Worm (Caenorhabditis elegans) whole organism, L1 larva: ENCODE data around the gene F23H12.3.
A peak's percentile ranks its signal among the peaks of the same experiment; 100 is the strongest.

ENCODE experiments used
- C16A3.4 ChIP-seq: fragments of 150-350 bp; optimal IDR thresholded peaks from 2 replicates; lab custom pipeline; 2014; ENCODE audit warnings: missing biosample characterization, missing genetic modification characterization
- F16B12.6 ChIP-seq: fragments of 150-350 bp; optimal IDR thresholded peaks from 2 replicates; lab custom pipeline; 2014; ENCODE audit warnings: missing biosample characterization, missing genetic modification characterization
- Y116A8C.19 ChIP-seq: sonication (generic microtip); optimal IDR thresholded peaks from 2 replicates; lab custom pipeline; 2016; ENCODE audit warnings: missing compliant biosample characterization, missing genetic modification characterization, borderline replicate concordance
- alr-1 ChIP-seq: fragments of 200-800 bp; sonication (Bioruptor generic); optimal IDR thresholded peaks from 2 replicates; lab custom pipeline; 2018; ENCODE audit warnings: borderline replicate concordance, mild to moderate bottlenecking, missing genetic modification characterization, missing compliant biosample characterization
- aly-2 ChIP-seq: fragments of 150-350 bp; optimal IDR thresholded peaks from 2 replicates; lab custom pipeline; 2014; ENCODE audit warnings: missing biosample characterization, missing genetic modification characterization
- ama-1 ChIP-seq: fragments of 150-350 bp; optimal IDR thresholded peaks from 2 replicates; lab custom pipeline; 2014
- ceh-8 ChIP-seq: fragments of 200-800 bp; sonication (Bioruptor generic); optimal IDR thresholded peaks from 2 replicates; lab custom pipeline; 2018; ENCODE audit warnings: mild to moderate bottlenecking, missing genetic modification characterization, moderate library complexity, missing compliant biosample characterization
- ces-1 ChIP-seq: fragments of 150-350 bp; optimal IDR thresholded peaks from 2 replicates; lab custom pipeline; 2014; ENCODE audit warnings: missing biosample characterization, missing genetic modification reagents, missing genetic modification characterization
- dpl-1 ChIP-seq, 3 experiments: fragments of 150-350 bp in 2 of 3; sonication (generic microtip) in 1 of 3; optimal IDR thresholded peaks; 2 replicates each; lab custom pipeline; 2014 to 2017; ENCODE audit warnings: missing biosample characterization in 3 of 3, missing genetic modification characterization in 3 of 3, missing genetic modification reagents in 3 of 3
- dsc-1 ChIP-seq: sonication (generic microtip); optimal IDR thresholded peaks from 2 replicates; lab custom pipeline; 2016; ENCODE audit warnings: mild to moderate bottlenecking, missing genetic modification characterization, missing compliant biosample characterization
- egl-13 ChIP-seq: sonication (generic microtip); optimal IDR thresholded peaks from 2 replicates; lab custom pipeline; 2016; ENCODE audit warnings: missing genotype, missing genetic modification reagents, missing genetic modification characterization, missing compliant biosample characterization
- egl-27 ChIP-seq, 2 experiments: fragments of 150-350 bp in 1 of 2; sonication (generic microtip); optimal IDR thresholded peaks; 3 replicates each; lab custom pipeline; 2017 to 2018; ENCODE audit warnings: missing biosample characterization in 2 of 2, missing genetic modification characterization in 2 of 2, missing genetic modification reagents in 2 of 2
- elt-3 ChIP-seq, 6 experiments: fragments of 150-350 bp in 1 of 6; sonication (generic microtip); optimal IDR thresholded peaks; 2 replicates each; lab custom pipeline; 2017 to 2018; ENCODE audit warnings: missing biosample characterization in 6 of 6, missing genetic modification characterization in 6 of 6, inconsistent platforms in 1 of 6
- fos-1 ChIP-seq: fragments of 150-350 bp; optimal IDR thresholded peaks from 2 replicates; lab custom pipeline; 2014; ENCODE audit warnings: missing biosample characterization, missing genetic modification characterization
- grh-1 ChIP-seq: fragments of 200-800 bp; sonication (Bioruptor generic); IDR thresholded peaks from 2 replicates; pipeline ENCODE4 v1.3.6; 2022; ENCODE audit warnings: missing genetic modification reagents, missing genetic modification characterization, missing compliant biosample characterization
- hlh-4 ChIP-seq: sonication (generic microtip); optimal IDR thresholded peaks from 2 replicates; lab custom pipeline; 2016; ENCODE audit warnings: mild to moderate bottlenecking, missing genetic modification characterization, missing compliant biosample characterization
- irx-1 ChIP-seq: sonication (generic microtip); optimal IDR thresholded peaks from 2 replicates; lab custom pipeline; 2016; ENCODE audit warnings: missing genetic modification characterization, missing compliant biosample characterization
- isw-1 ChIP-seq: fragments of 200-800 bp; sonication (Bioruptor generic); IDR thresholded peaks from 2 replicates; pipeline ENCODE4 v1.3.6; 2022; ENCODE audit warnings: missing genetic modification characterization, missing compliant biosample characterization
- jun-1 ChIP-seq: fragments of 150-350 bp; optimal IDR thresholded peaks from 2 replicates; lab custom pipeline; 2014; ENCODE audit warnings: missing biosample characterization, missing genetic modification reagents, missing genetic modification characterization
- lin-13 ChIP-seq: fragments of 150-350 bp; optimal IDR thresholded peaks from 2 replicates; lab custom pipeline; 2014; ENCODE audit warnings: missing biosample characterization, missing genetic modification reagents, missing genetic modification characterization
- lin-14 ChIP-seq: fragments of 200-800 bp; sonication (Bioruptor generic); optimal IDR thresholded peaks from 2 replicates; lab custom pipeline; 2018; ENCODE audit warnings: mild to moderate bottlenecking, missing genetic modification characterization, moderate library complexity, missing compliant biosample characterization
- lin-35 ChIP-seq, 2 experiments: fragments of 150-350 bp; optimal IDR thresholded peaks; 2 replicates each; lab custom pipeline; 2014; ENCODE audit warnings: missing biosample characterization in 2 of 2, missing genetic modification characterization in 2 of 2, missing genetic modification reagents in 2 of 2
- lin-39 ChIP-seq: fragments of 150-350 bp; optimal IDR thresholded peaks from 2 replicates; lab custom pipeline; 2014; ENCODE audit warnings: missing biosample characterization, missing genetic modification reagents, missing genetic modification characterization
- lir-3 ChIP-seq: sonication (generic microtip); optimal IDR thresholded peaks from 2 replicates; lab custom pipeline; 2016; ENCODE audit warnings: mild to moderate bottlenecking, missing genetic modification characterization, moderate library complexity, missing compliant biosample characterization; ENCODE audit not compliant: poor library complexity
- lsy-2 ChIP-seq, 2 experiments: fragments of 150-350 bp; optimal IDR thresholded peaks; 2 replicates each; lab custom pipeline; 2014; ENCODE audit warnings: missing biosample characterization in 2 of 2, missing genetic modification characterization in 2 of 2
- mab-9 ChIP-seq: fragments of 200-800 bp; sonication (Bioruptor generic); IDR thresholded peaks from 2 replicates; pipeline ENCODE4 v1.3.6; 2022; ENCODE audit warnings: missing genetic modification reagents, missing genetic modification characterization, missing compliant biosample characterization
- mdl-1 ChIP-seq, 2 experiments: fragments of 150-350 bp; optimal IDR thresholded peaks; 2 replicates each; lab custom pipeline; 2014 to 2017; ENCODE audit warnings: missing biosample characterization in 2 of 2, missing genetic modification characterization in 2 of 2, inconsistent platforms in 1 of 2
- mep-1 ChIP-seq: fragments of 150-350 bp; optimal IDR thresholded peaks from 2 replicates; lab custom pipeline; 2014; ENCODE audit warnings: missing biosample characterization, missing genetic modification characterization
- nhr-12 ChIP-seq: sonication (generic microtip); optimal IDR thresholded peaks from 2 replicates; lab custom pipeline; 2017; ENCODE audit warnings: missing biosample characterization, missing genetic modification characterization
- nhr-19 ChIP-seq: fragments of 200-800 bp; sonication (Bioruptor generic); conservative IDR thresholded peaks from 2 replicates; pipeline ENCODE4 v1.3.6; 2022; ENCODE audit warnings: missing genetic modification characterization, missing compliant biosample characterization
- nhr-20 ChIP-seq: sonication (generic microtip); optimal IDR thresholded peaks from 2 replicates; lab custom pipeline; 2016; ENCODE audit warnings: mild to moderate bottlenecking, missing genetic modification characterization, missing compliant biosample characterization
- nhr-237 ChIP-seq: fragments of 150-350 bp; optimal IDR thresholded peaks from 2 replicates; lab custom pipeline; 2014; ENCODE audit warnings: missing biosample characterization, missing genetic modification characterization
- nhr-47 ChIP-seq: sonication (generic microtip); optimal IDR thresholded peaks from 2 replicates; lab custom pipeline; 2016; ENCODE audit warnings: mild to moderate bottlenecking, missing genetic modification characterization, moderate library complexity, missing compliant biosample characterization
- nhr-77 ChIP-seq: fragments of 150-350 bp; optimal IDR thresholded peaks from 2 replicates; lab custom pipeline; 2014; ENCODE audit warnings: missing biosample characterization, missing genetic modification characterization
- pag-3 ChIP-seq: sonication (generic microtip); optimal IDR thresholded peaks from 2 replicates; lab custom pipeline; 2017; ENCODE audit warnings: missing genetic modification characterization, mild to moderate bottlenecking, missing compliant biosample characterization, antibody characterized with exemption, borderline replicate concordance; ENCODE audit not compliant: insufficient read depth
- pax-3 ChIP-seq: fragments of 200-800 bp; sonication (Bioruptor generic); optimal IDR thresholded peaks from 2 replicates; lab custom pipeline; 2018; ENCODE audit warnings: mild to moderate bottlenecking, missing genetic modification characterization, moderate library complexity, missing compliant biosample characterization
- skn-1 ChIP-seq: fragments of 150-350 bp; optimal IDR thresholded peaks from 2 replicates; lab custom pipeline; 2014; ENCODE audit warnings: missing biosample characterization, missing genetic modification characterization
- snu-23 ChIP-seq: sonication (generic microtip); optimal IDR thresholded peaks from 2 replicates; lab custom pipeline; 2016; ENCODE audit warnings: missing genetic modification characterization, missing compliant biosample characterization
- sox-4 ChIP-seq: sonication (generic microtip); optimal IDR thresholded peaks from 2 replicates; lab custom pipeline; 2016; ENCODE audit warnings: missing genetic modification characterization, missing compliant biosample characterization
- tbx-2 ChIP-seq: sonication (generic microtip); optimal IDR thresholded peaks from 2 replicates; lab custom pipeline; 2016; ENCODE audit warnings: missing genetic modification characterization, missing compliant biosample characterization
- tlp-1 ChIP-seq: fragments of 150-350 bp; optimal IDR thresholded peaks from 2 replicates; lab custom pipeline; 2014; ENCODE audit warnings: missing biosample characterization, missing genetic modification characterization
- unc-30 ChIP-seq: sonication (generic microtip); optimal IDR thresholded peaks from 2 replicates; lab custom pipeline; 2017; ENCODE audit warnings: missing biosample characterization, missing genetic modification characterization
- unc-62 ChIP-seq: fragments of 150-350 bp; optimal IDR thresholded peaks from 2 replicates; lab custom pipeline; 2014; ENCODE audit warnings: missing biosample characterization, missing genetic modification reagents, missing genetic modification characterization
- unc-86 ChIP-seq: sonication (generic microtip); optimal IDR thresholded peaks from 2 replicates; lab custom pipeline; 2016; ENCODE audit warnings: missing genetic modification characterization, missing compliant biosample characterization
- unc-98 ChIP-seq: fragments of 200-800 bp; sonication (Bioruptor generic); IDR thresholded peaks from 2 replicates; pipeline ENCODE4 v1.3.6; 2022; ENCODE audit warnings: missing genetic modification characterization, missing compliant biosample characterization
- vab-15 ChIP-seq: sonication (generic microtip); optimal IDR thresholded peaks from 2 replicates; lab custom pipeline; 2017; ENCODE audit warnings: missing genotype, mild to moderate bottlenecking, missing genetic modification characterization, missing compliant biosample characterization
- zag-1 ChIP-seq: fragments of 150-350 bp; optimal IDR thresholded peaks from 2 replicates; lab custom pipeline; 2014; ENCODE audit warnings: missing biosample characterization, missing genetic modification characterization
- ztf-11 ChIP-seq, 2 experiments: sonication (generic microtip); optimal IDR thresholded peaks; 2 replicates each; lab custom pipeline; 2016 to 2017; ENCODE audit warnings: missing genetic modification characterization in 2 of 2, missing biosample characterization in 1 of 2, missing compliant biosample characterization in 1 of 2
- ztf-4 ChIP-seq: fragments of 150-350 bp; optimal IDR thresholded peaks from 2 replicates; lab custom pipeline; 2014; ENCODE audit warnings: missing biosample characterization, missing genetic modification characterization

The F23H12.3 gene

DNA sequence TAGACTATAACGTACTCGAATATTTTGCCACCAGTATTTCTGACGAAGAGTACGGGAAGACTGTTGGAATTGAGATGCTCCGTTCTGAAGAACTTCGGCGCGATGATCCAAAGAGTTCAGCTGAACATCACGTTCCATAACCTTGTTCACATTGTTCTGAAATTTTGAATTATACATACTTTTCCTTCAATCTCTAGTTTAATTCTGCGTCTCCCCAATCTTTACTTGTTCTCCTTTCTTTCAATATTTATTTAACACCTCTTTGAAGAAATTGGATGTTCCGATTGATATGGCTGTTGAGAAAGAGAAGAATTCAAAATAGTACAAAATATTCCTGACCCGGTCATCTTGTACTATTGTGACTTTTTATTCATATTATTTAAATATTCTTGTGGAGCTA, at the start of gene F23H12.3:
TSS of gene F23H12.3 (plus strand) at position 301 of the 400 bp plus-strand sequence.
- TF ChIP-seq unc-86 (tag; lab: Kevin White, UChicago) (no peak), Y116A8C.19 (no peak), lir-3 (tag; lab: Kevin White, UChicago) (no peak), dsc-1 (tag; lab: Kevin White, UChicago) (no peak), skn-1 (tag; lab: Kevin White, UChicago) (no peak), unc-62 (GFP tag; lab: Kevin White, UChicago) (no peak), egl-13 (tag; lab: Kevin White, UChicago) (no peak), pag-3 (tag; lab: Kevin White, UChicago) (no peak), lin-13 (GFP tag; lab: Kevin White, UChicago) (no peak), jun-1 (tag; lab: Kevin White, UChicago) (no peak), sox-4 (tag; lab: Kevin White, UChicago) (no peak), lin-35 (GFP tag; optimal IDR thresholded peaks at IDR 0.05; lab: Kevin White, UChicago) (no peak), tlp-1 (no peak), hlh-4 (no peak), lin-39 (tag; lab: Kevin White, UChicago) (no peak), isw-1 (GFP tag; lab: Robert Waterston, UW) (no peak)

DNA sequence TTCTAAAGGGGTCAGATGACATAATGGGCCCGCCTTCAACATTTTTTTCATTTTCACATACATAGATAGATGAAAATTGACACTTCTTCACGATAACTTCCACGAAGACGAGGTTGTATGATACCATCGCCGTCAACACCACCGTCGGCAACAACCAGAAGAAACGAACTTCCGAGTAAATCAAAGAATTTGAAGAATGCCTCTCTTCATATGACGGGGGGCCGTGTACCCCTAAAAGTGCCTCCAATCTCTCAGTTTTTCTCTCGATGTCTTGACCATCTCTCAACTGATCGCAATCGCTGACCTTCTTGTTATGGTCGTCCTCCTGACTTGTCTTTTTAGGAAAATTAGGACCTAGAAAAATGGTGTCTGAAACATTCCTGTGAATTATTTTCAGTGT, 49.4 kb upstream of the F23H12.3 start:
- no peak for TF ChIP-seq mdl-1 (tag; optimal IDR thresholded peaks at IDR 0.05; lab: Kevin White, UChicago)
- TF ChIP-seq tbx-2 (tag; lab: Kevin White, UChicago), result peak; percentile 15
- no peak for TF ChIP-seq pax-3 (tag; lab: Kevin White, UChicago)
- TF ChIP-seq mep-1 (tag; lab: Kevin White, UChicago), result peak; percentile 16
- TF ChIP-seq egl-27 (tag; optimal IDR thresholded peaks at IDR 0.05; lab: Kevin White, UChicago), result no peak
- peak; percentile 2 for TF ChIP-seq nhr-47 (tag; lab: Kevin White, UChicago)
- TF ChIP-seq unc-86 (tag; lab: Kevin White, UChicago), result no peak
- peak in 1 of 2 experiments; percentile 48 for TF ChIP-seq lsy-2 (tag; optimal IDR thresholded peaks at IDR 0.05; lab: Kevin White, UChicago)
- TF ChIP-seq nhr-19 (GFP tag; lab: Robert Waterston, UW), result no peak; the same call in 1 of the 2 replicates
- no peak for TF ChIP-seq ztf-11 (tag; optimal IDR thresholded peaks at IDR 0.05; lab: Kevin White, UChicago)
- TF ChIP-seq jun-1 (tag; lab: Kevin White, UChicago), result no peak
- no peak for TF ChIP-seq nhr-237 (tag; lab: Kevin White, UChicago)
- no peak for TF ChIP-seq unc-62 (GFP tag; lab: Kevin White, UChicago)
- TF ChIP-seq unc-98 (GFP tag; lab: Robert Waterston, UW), result no peak
- TF ChIP-seq nhr-12, result no peak
- TF ChIP-seq sox-4 (tag; lab: Kevin White, UChicago), result no peak
- TF ChIP-seq F16B12.6 (tag; lab: Kevin White, UChicago), result no peak
- TF ChIP-seq ama-1 (lab: Kevin White, UChicago), result no peak
- TF ChIP-seq vab-15 (tag; lab: Kevin White, UChicago), result no peak
- TF ChIP-seq lin-14, result peak; percentile 56
- peak; percentile 36 for TF ChIP-seq nhr-20 (tag; lab: Kevin White, UChicago)
- no peak for TF ChIP-seq dpl-1 (GFP tag; optimal IDR thresholded peaks at IDR 0.05; lab: Kevin White, UChicago)
- no peak for TF ChIP-seq ces-1 (GFP tag; lab: Kevin White, UChicago)
- TF ChIP-seq hlh-4, result no peak
- TF ChIP-seq grh-1 (GFP tag; lab: Robert Waterston, UW), result peak; percentile 32; the same call in 1 of the 2 replicates
- TF ChIP-seq snu-23 (GFP tag; lab: Kevin White, UChicago), result peak; percentile 33
- no peak for TF ChIP-seq alr-1 (tag; lab: Kevin White, UChicago)
- TF ChIP-seq lir-3 (tag; lab: Kevin White, UChicago), result no peak
- TF ChIP-seq tlp-1, result no peak
- no peak for TF ChIP-seq ceh-8 (GFP tag; lab: Kevin White, UChicago)
- TF ChIP-seq zag-1 (tag; lab: Kevin White, UChicago), result no peak
- TF ChIP-seq irx-1, result peak; percentile 25
- no peak for TF ChIP-seq ztf-4 (tag; lab: Kevin White, UChicago)
- TF ChIP-seq mab-9 (GFP tag; lab: Robert Waterston, UW), result no peak
- TF ChIP-seq elt-3 (tag; optimal IDR thresholded peaks at IDR 0.05; lab: Kevin White, UChicago), result peak in 1 of 6 experiments; percentile 40
- no peak for TF ChIP-seq unc-30 (tag; lab: Kevin White, UChicago)
- TF ChIP-seq fos-1, result no peak
- peak in 1 of 2 experiments; percentile 23 for TF ChIP-seq lin-35 (GFP tag; optimal IDR thresholded peaks at IDR 0.05; lab: Kevin White, UChicago)
- no peak for TF ChIP-seq C16A3.4 (tag; lab: Kevin White, UChicago)
- no peak for TF ChIP-seq egl-13 (tag; lab: Kevin White, UChicago)
- TF ChIP-seq Y116A8C.19, result no peak
- TF ChIP-seq aly-2 (tag; lab: Kevin White, UChicago), result no peak
- TF ChIP-seq nhr-77 (tag; lab: Kevin White, UChicago), result no peak
